Worm (Caenorhabditis elegans) whole organism, dauer: Measurements from ENCODE around the gene lgc-25.

ENCODE experiments used
- unc-62 ChIP-seq: sonication (generic microtip); optimal IDR thresholded peaks from 2 replicates; lab custom pipeline; 2017; ENCODE audit warnings: missing biosample characterization, missing genetic modification reagents, missing genetic modification characterization

Gene lgc-25

DNA sequence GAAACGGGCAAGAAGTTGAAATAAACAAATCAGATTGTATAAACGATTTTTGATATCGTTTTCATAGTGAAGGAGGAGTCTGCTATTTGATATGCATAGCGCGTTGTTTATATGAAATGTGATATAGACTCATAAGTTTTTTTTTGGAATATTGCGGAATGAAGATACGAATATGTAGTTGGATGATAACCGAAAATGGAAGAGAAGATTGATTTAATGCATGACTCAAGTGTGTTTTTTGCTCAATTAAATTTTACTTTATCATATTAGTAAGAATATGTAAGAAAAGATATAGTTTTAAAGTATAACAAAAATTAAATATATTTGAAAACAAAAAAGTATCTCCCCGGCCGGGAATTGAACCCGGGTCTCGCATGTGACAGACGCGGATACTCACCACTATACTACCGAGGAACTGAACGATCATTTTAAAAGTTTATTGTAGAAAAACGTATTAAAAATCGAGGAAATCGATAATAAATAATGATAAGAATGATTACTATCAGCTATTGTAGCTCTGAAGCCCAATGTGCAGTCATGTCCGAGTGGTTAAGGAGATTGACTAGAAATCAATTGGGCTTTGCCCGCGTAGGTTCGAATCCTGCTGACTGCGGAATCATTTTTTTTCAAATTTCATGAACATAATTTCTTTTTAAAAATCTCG is at the start of gene lgc-25:
TSS of gene lgc-25 (minus strand) at position 51 of the 664 bp plus-strand sequence.
- TF ChIP-seq unc-62 (GFP tag; lab: Kevin White, UChicago): no peak

- no peak for TF ChIP-seq unc-62 (GFP tag; lab: Kevin White, UChicago)
Measured at ce11 chrX:14207942-14208341, 46.4 kb upstream of the lgc-25 start, which contains the start of gene ceh-37. Gene ceh-37 (minus strand): TSS chrX:14208000.

DNA sequence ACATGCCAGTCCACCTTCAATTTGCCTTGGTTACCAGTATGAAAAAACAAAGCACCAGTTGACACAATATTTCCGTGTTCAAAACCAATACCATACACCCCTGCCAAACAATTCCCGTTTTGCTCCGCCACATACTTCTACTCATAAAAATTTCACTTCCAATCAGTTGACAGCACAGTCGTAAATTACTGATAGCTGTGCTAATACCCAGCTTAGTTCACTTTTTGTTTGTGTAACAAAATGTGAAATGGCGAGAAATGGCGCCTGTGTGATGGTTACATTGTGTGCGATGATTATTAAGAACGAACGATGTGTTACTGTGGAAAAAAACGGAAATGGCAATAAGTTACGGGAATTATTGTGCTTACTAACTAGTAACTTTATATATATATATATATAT is 44.8 kb upstream of the lgc-25 start:
- no peak for TF ChIP-seq unc-62 (GFP tag; lab: Kevin White, UChicago)

DNA sequence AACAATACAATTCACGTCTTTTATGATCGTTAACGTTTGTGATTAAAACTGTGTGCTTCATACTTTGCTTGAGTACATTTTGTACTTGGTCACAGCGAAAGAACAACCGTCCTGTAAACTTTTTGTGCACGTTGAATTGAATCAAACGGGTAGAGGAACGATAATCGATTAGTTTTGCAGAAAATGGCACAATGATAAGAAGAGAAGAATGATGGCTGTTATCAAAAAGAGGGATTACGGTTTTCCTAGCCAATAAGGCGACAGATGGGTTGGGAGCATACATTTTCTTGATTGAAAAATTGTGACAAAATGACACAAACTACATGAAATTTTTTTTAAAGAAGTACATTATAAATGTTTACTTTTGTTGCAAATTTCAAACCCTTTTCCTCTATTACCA is 32.7 kb upstream of the lgc-25 start:
- TF ChIP-seq unc-62 (GFP tag; lab: Kevin White, UChicago): no peak

DNA sequence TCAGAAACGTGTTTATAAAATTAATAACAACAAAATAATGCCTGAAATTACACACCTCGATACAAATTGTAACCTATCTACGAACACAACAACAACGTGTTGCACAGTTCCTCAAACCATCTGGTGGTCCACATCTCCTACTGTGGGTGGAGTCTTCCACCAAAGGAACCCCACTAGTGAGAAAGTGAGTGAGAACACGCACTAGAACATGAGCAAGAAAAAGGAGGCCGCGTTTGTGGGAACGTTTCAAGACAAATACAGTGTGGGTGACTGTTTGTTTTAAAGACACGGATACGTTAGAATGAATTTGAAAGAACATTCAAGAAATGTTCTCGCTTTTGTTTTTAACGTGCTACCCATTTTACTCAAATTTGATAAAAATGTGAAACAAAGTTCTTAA is 24.9 kb upstream of the lgc-25 start, which contains the start of gene ceh-36:
TSS of gene ceh-36 (minus strand) at position 101 of the 400 bp plus-strand sequence.
- TF ChIP-seq unc-62 (GFP tag; lab: Kevin White, UChicago): no peak

DNA sequence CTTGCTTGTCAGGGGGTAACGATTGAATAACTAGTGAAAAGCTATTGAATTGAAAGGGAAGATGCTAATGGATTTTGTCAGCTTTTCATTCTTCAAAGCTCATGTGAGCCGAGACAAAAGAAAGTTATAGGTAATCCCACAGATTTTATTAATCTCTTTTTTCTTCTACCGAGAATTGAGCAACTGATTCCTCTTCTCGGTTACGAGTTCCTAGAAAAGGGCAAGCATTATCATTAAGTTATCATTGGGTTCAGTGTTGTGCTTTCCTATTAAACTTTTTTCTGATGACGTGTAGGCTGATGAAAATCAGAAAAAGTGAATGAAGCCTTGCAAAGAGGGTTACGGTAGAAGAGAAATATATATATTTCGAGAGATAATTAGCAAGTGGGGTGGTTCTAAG is 24.1 kb upstream of the lgc-25 start:
- TF ChIP-seq unc-62 (GFP tag; lab: Kevin White, UChicago): no peak

DNA sequence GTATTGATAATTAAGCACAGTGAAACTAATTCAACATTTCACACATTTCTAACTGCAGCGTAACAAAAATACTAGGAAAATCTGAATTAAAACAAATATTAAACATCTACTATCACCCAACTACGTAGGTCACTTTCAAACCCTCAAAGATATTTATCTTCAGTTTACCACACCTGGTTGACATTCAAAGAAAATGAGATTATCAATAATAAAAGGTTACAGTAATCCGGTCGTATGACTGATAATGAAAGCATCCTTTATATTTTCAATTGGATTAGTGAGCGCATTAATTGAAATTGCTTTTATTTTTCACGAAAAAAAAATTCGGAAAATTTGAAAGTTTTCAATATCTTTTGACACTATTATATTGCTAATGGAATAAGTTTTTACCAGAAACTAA is 21.0 kb upstream of the lgc-25 start:
- no peak for TF ChIP-seq unc-62 (GFP tag; lab: Kevin White, UChicago)

ce11 chrX:14180151-14180550 is 18.6 kb upstream of the lgc-25 start, which contains the start of gene C37E2.3:
Gene C37E2.3 (plus strand): TSS chrX:14180451.
- TF ChIP-seq unc-62 (GFP tag; lab: Kevin White, UChicago): no peak

DNA sequence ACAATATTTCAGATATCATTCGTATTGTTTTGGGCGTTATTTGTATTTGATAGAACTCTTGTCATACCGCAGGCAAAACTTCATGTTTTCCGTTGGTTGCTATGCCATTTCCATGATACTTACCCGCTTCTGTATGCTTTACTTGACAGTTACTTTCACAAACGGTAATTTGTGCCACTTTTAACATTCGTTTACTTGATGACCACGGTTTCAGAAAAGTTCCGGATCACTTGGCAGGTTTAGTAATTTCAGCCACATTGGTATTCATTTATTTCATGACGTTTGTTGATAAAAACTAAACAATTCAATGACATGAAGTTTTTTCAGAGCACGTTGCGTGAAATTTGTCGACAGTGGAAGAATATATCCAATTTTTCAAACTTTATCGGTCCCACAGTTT is 18.0 kb upstream of the lgc-25 start:
- no peak for TF ChIP-seq unc-62 (GFP tag; lab: Kevin White, UChicago)

DNA sequence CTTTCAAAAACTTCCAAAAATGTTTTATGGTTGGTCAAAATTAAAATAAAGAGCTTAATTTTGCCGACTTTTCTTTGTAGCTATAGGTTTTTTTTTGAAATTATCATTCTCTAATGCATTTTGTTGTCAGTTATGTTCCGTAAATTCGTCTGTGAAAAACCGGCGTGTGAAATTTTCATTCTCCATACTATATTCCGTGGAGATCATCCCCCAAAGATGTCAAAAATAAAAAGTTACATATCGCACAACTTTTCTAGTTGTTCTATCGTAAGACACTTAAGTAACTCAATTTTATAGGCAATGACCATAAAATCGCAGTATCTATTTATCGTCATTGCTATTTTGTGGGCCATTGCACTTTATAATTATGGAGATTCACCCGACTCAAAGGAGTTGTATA is 17.2 kb upstream of the lgc-25 start, which contains the start of gene C37E2.10:
TSS of gene C37E2.10 (plus strand) at position 301 of the 400 bp plus-strand sequence.
- TF ChIP-seq unc-62 (GFP tag; lab: Kevin White, UChicago): no peak

DNA sequence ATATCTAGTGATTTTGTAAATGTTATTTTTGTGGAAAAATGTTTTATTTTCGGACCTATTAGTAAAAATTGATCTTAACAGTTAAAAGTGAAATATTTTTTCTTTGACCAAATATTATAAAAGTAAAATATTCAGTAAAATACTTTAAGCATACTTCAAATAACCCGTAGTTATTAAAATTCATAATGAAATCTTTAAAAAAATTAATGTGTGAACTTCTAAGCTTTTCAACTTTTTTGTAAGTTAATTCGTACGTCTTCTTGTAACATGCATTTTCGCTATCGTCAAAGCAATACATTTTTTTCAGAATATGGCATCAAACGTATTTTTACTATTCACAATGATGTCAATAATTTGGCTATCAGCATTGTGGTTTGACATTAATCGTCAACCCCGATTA is 14.2 kb upstream of the lgc-25 start, which contains the start of gene C37E2.2:
TSS of gene C37E2.2 (plus strand) at position 301 of the 400 bp plus-strand sequence.
- no peak for TF ChIP-seq unc-62 (GFP tag; lab: Kevin White, UChicago)

DNA sequence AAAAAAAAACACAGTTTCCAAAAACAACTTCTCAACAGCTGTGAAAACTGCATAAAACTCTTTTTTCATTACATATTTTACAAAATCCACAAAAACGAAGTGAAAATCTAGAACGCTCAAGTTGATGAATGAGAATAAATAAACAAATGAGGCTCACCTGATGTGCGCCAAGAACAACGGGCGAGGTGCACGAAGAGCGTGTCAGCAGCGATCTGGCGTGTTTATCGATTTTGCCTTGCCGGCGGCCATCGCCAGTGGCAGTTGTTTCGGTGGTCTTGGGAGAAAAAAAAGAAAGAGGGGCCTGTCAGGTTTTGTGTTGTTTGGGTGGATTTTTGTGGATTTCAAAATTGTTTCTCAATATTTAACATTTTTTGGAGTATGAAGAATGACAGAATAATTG is 12.3 kb upstream of the lgc-25 start, which contains the start of gene idhb-1:
TSS of gene idhb-1 (minus strand) at position 214 of the 400 bp plus-strand sequence.
- no peak for TF ChIP-seq unc-62 (GFP tag; lab: Kevin White, UChicago)

- no peak for TF ChIP-seq unc-62 (GFP tag; lab: Kevin White, UChicago)
Measured at ce11 chrX:14169569-14170031, 8.1 kb upstream of the lgc-25 start, which contains the start of gene sym-4. Gene sym-4 (minus strand): TSS chrX:14169619.

DNA sequence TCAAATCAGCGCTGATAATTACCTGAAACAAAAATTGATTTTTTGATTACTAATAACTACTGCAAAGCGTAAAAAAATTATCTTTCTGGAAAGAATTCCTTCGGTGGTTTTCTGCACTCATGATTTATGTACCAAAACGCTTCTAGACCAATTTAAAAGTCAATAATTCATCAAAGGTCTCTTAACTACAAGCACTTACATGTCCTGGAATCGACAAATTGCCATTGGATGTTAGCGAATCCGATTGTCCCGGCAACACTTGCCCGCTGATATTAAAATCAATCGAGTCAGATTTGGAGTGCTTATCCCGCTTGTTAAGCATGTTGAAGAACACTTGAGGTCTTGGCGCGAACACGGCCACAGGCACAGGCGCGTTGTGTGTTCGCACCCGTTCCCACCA is 3.6 kb upstream of the lgc-25 start:
- no peak for TF ChIP-seq unc-62 (GFP tag; lab: Kevin White, UChicago)

DNA sequence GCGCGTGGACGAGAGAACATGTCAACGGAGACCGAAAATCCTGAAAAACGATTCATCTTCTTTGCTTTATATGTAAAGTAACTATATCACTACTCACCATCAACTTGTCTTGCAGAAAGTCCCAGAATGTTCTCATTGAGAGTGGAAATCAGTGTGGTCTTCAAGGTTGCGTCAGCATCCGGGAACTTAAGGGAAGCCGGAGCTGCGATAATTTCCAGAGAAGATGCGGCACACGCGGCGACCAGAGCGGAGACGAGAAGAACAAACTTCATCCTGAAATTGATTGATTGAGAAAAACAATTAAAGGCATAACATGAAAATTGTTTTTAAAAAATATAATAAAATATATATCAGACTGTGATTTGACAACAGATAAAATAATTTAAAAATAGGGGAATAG is 2.7 kb upstream of the lgc-25 start, which contains the start of gene vha-20:
TSS of gene vha-20 (minus strand) at position 273 of the 400 bp plus-strand sequence.
- TF ChIP-seq unc-62 (GFP tag; lab: Kevin White, UChicago): no peak

- TF ChIP-seq unc-62 (GFP tag; lab: Kevin White, UChicago): no peak
Measured at ce11 chrX:14156913-14157312, 4.6 kb downstream of the lgc-25 start, which contains the start of gene ceh-90. Gene ceh-90 (minus strand): TSS chrX:14157013.

DNA sequence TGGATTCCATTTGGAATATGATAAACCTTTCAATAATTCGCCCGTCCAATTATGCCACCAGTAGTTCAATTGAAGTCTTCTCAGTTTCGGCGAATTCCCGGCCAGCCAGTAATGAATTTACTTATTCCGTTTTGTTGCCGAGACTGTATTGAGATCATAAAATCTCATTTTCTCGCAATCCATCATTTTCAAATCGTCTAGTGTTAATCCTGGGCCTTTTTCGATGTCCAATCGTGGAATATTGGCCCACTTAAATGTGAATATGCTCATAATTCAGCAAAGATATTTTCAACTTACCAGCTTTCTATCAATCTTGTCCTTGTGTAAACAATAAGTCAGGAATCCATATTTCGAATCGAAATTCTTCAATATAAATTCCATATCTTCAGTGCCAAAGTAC is 8.9 kb downstream of the lgc-25 start:
- TF ChIP-seq unc-62 (GFP tag; lab: Kevin White, UChicago): no peak
